Fruit fly (Drosophila melanogaster): ENCODE data around the gene CG5112.
A peak's percentile ranks its signal among the peaks of the same experiment; 100 is the strongest.

Gene CG5112

DNA sequence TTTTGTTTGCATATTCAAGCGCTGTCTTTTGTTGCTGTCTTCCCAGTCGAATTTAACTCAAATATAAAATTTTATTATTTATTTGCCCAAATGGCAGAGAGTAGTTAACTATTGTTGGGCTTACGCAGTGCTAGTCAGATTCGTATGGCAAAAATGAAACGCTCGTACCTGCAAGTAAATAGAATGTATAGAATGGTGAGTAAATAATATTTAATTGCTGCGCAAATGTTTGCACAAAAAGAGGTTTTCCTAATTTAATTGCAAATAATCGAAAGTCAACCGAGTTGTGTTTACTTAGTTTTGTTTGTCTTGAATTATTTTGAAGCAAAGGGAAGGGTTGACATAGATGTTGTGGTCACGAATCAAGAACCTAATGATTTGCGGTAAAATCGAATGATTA lies 42.5 kb upstream of the CG5112 start (continued):
- TF ChIP-seq CG15011 (GFP tag; optimal IDR thresholded peaks at IDR 0.05) (peak; percentile 28), unc-4 (GFP tag; IDR thresholded peaks at IDR 0.05; ENCODE audit: partially characterized antibody) (no peak), dimm (GFP tag; IDR thresholded peaks at IDR 0.05) (no peak), stc (GFP tag; IDR thresholded peaks at IDR 0.05) (no peak), H15 (GFP tag; IDR thresholded peaks at IDR 0.05) (no peak), CG2875 (GFP tag; optimal IDR thresholded peaks at IDR 0.05) (no peak), pzg (GFP tag; optimal IDR thresholded peaks at IDR 0.05) (no peak), CG6654 (GFP tag; optimal IDR thresholded peaks at IDR 0.05) (no peak), gro (GFP tag; optimal IDR thresholded peaks at IDR 0.05) (no peak), CG6254 (GFP tag; optimal IDR thresholded peaks at IDR 0.05) (no peak), emc (GFP tag; optimal IDR thresholded peaks at IDR 0.05) (no peak), esg (GFP tag; conservative IDR thresholded peaks at IDR 0.05) (no peak), otp (GFP tag; IDR thresholded peaks at IDR 0.05) (no peak), gfzf (GFP tag; optimal IDR thresholded peaks at IDR 0.05) (no peak), crc (GFP tag; optimal IDR thresholded peaks at IDR 0.05) (no peak), CG15073 (GFP tag; optimal IDR thresholded peaks at IDR 0.05) (no peak), lab (GFP tag; optimal IDR thresholded peaks at IDR 0.05) (peak; percentile 43), Dip3 (GFP tag; optimal IDR thresholded peaks at IDR 0.05) (no peak), Ssrp (tag; optimal IDR thresholded peaks at IDR 0.05) (no peak), ftz-f1 (GFP tag; optimal IDR thresholded peaks at IDR 0.05) (no peak), ase (GFP tag; IDR thresholded peaks at IDR 0.05) (no peak), Dad (GFP tag; optimal IDR thresholded peaks at IDR 0.05) (no peak), zen2 (GFP tag; IDR thresholded peaks at IDR 0.05; ENCODE audit: partially characterized antibody) (no peak), Dip2 (GFP tag; IDR thresholded peaks at IDR 0.05) (no peak), CG10431 (GFP tag; optimal IDR thresholded peaks at IDR 0.05) (no peak), CG9876 (GFP tag; optimal IDR thresholded peaks at IDR 0.05) (no peak), pb (GFP tag; optimal IDR thresholded peaks at IDR 0.05) (no peak), CG14710 (tag; optimal IDR thresholded peaks at IDR 0.05) (no peak), CG7928 (GFP tag; optimal IDR thresholded peaks at IDR 0.05) (no peak), corto (GFP tag; optimal IDR thresholded peaks at IDR 0.05) (no peak), CG8944 (GFP tag; optimal IDR thresholded peaks at IDR 0.05) (no peak), schlank (tag; optimal IDR thresholded peaks at IDR 0.05) (peak; percentile 35), Atf6 (GFP tag; IDR thresholded peaks at IDR 0.05) (0 out of 2 replicates have a peak, but pooled peaks have one; percentile 36), zfh2 (GFP tag; optimal IDR thresholded peaks at IDR 0.05) (no peak), CG10959 (GFP tag; IDR thresholded peaks at IDR 0.05) (no peak), CG6813 (GFP tag; optimal IDR thresholded peaks at IDR 0.05) (peak; percentile 11)

dm6 chr3R:25451832-25452231 lies 39.4 kb upstream of the CG5112 start:
- TF ChIP-seq exex (tag; optimal IDR thresholded peaks at IDR 0.05) = no peak
- no peak for TF ChIP-seq CG14860 (GFP tag; IDR thresholded peaks at IDR 0.05; ENCODE audit: partially characterized antibody)
- TF ChIP-seq CrebB (tag; optimal IDR thresholded peaks at IDR 0.05) = no peak
- TF ChIP-seq Ptx1 (GFP tag; IDR thresholded peaks at IDR 0.05) = 0 out of 2 replicates have a peak, but pooled peaks have one; percentile 20
- no peak for TF ChIP-seq Mes4 (GFP tag; optimal IDR thresholded peaks at IDR 0.05)
- peak; percentile 37 for TF ChIP-seq phol (tag; optimal IDR thresholded peaks at IDR 0.05)
- TF ChIP-seq CG10565 (GFP tag; optimal IDR thresholded peaks at IDR 0.05) = no peak
- TF ChIP-seq jumu (GFP tag; optimal IDR thresholded peaks at IDR 0.05) = no peak
- no peak for TF ChIP-seq ham (GFP tag; IDR thresholded peaks at IDR 0.05)
- no peak for TF ChIP-seq esg (GFP tag; conservative IDR thresholded peaks at IDR 0.05)
- TF ChIP-seq dmrt99B (tag; optimal IDR thresholded peaks at IDR 0.05) = no peak
- no peak for TF ChIP-seq CG6791 (GFP tag; IDR thresholded peaks at IDR 0.05; ENCODE audit: partially characterized antibody)
- no peak for TF ChIP-seq yki (optimal IDR thresholded peaks at IDR 0.05)
- no peak for TF ChIP-seq jing (GFP tag; optimal IDR thresholded peaks at IDR 0.05)
- TF ChIP-seq Hr39 (optimal IDR thresholded peaks at IDR 0.05) = no peak
- TF ChIP-seq CG7839 (tag; optimal IDR thresholded peaks at IDR 0.05) = peak; percentile 25
- TF ChIP-seq Hr51 (GFP tag; optimal IDR thresholded peaks at IDR 0.05) = peak in 1 of 2 experiments; percentile 11
- TF ChIP-seq gt (GFP tag; IDR thresholded peaks at IDR 0.05) = no peak
- TF ChIP-seq corto (GFP tag; optimal IDR thresholded peaks at IDR 0.05) = no peak
- no peak for TF ChIP-seq CG11695 (GFP tag; IDR thresholded peaks at IDR 0.05)
